Worm (Caenorhabditis elegans) whole organism, young adult: ENCODE measurements around the gene srh-243.

Source experiments
- B0261.1 ChIP-seq: sonication (generic microtip); optimal IDR thresholded peaks from 2 replicates; lab custom pipeline; 2016; ENCODE audit warnings: mild to moderate bottlenecking, missing genetic modification characterization, moderate library complexity, missing compliant biosample characterization
- F23B12.7 ChIP-seq: sonication (generic microtip); optimal IDR thresholded peaks from 2 replicates; lab custom pipeline; 2017; ENCODE audit warnings: missing genetic modification characterization, mild to moderate bottlenecking, missing compliant biosample characterization, antibody characterized with exemption, moderate library complexity; ENCODE audit not compliant: insufficient read depth
- F37B4.10 ChIP-seq: fragments of 200-800 bp; sonication (Bioruptor generic); IDR thresholded peaks from 2 replicates; pipeline ENCODE4 v1.3.6; 2022; ENCODE audit warnings: missing genetic modification characterization, missing compliant biosample characterization
- F57A8.1 ChIP-seq: fragments of 200-800 bp; sonication (Bioruptor generic); optimal IDR thresholded peaks from 2 replicates; lab custom pipeline; 2018; ENCODE audit warnings: mild to moderate bottlenecking, missing genetic modification characterization, moderate library complexity, missing compliant biosample characterization
- Y53F4B.3 ChIP-seq: fragments of 200-800 bp; sonication (Bioruptor generic); IDR thresholded peaks from 2 replicates; pipeline ENCODE4 v1.3.6; 2022; ENCODE audit warnings: missing genetic modification reagents, missing genetic modification characterization, missing compliant biosample characterization
- Y56A3A.18 ChIP-seq: fragments of 200-800 bp; sonication (Bioruptor generic); IDR thresholded peaks from 2 replicates; pipeline ENCODE4 v1.3.6; 2022; ENCODE audit warnings: missing genetic modification reagents, missing genetic modification characterization, missing compliant biosample characterization
- attf-3 ChIP-seq: fragments of 200-800 bp; sonication (Bioruptor generic); conservative IDR thresholded peaks from 2 replicates; pipeline ENCODE4 v1.3.6; 2022; ENCODE audit warnings: missing genetic modification reagents, missing genetic modification characterization, missing compliant biosample characterization
- bed-2 ChIP-seq: fragments of 200-800 bp; sonication (Bioruptor generic); IDR thresholded peaks from 2 replicates; pipeline ENCODE4 v1.3.6; 2022; ENCODE audit warnings: missing genetic modification reagents, missing genetic modification characterization, missing compliant biosample characterization
- ccch-3 ChIP-seq: fragments of 200-800 bp; sonication (Bioruptor generic); optimal IDR thresholded peaks from 2 replicates; lab custom pipeline; 2018; ENCODE audit warnings: mild to moderate bottlenecking, missing genetic modification characterization, missing compliant biosample characterization
- ceh-91 ChIP-seq: fragments of 200-800 bp; sonication (Bioruptor generic); IDR thresholded peaks from 2 replicates; pipeline ENCODE4 v1.3.6; 2022; ENCODE audit warnings: missing genetic modification reagents, missing genetic modification characterization, missing compliant biosample characterization
- dox-1 ChIP-seq: fragments of 200-800 bp; sonication (Bioruptor generic); IDR thresholded peaks from 2 replicates; pipeline ENCODE4 v1.3.6; 2022; ENCODE audit warnings: missing genetic modification reagents, missing genetic modification characterization, missing compliant biosample characterization
- efl-1 ChIP-seq: fragments of 150-350 bp; optimal IDR thresholded peaks from 2 replicates; lab custom pipeline; 2014; ENCODE audit warnings: missing biosample characterization, missing genetic modification reagents, missing genetic modification characterization
- egl-18 ChIP-seq: fragments of 200-800 bp; sonication (Bioruptor generic); IDR thresholded peaks from 2 replicates; pipeline ENCODE4 v1.3.6; 2022; ENCODE audit warnings: missing genetic modification reagents, missing genetic modification characterization, missing compliant biosample characterization
- fkh-3 ChIP-seq: sonication (generic microtip); optimal IDR thresholded peaks from 2 replicates; lab custom pipeline; 2016; ENCODE audit warnings: mild to moderate bottlenecking, missing genetic modification characterization, missing compliant biosample characterization
- gei-17 ChIP-seq: fragments of 200-800 bp; sonication (Bioruptor generic); optimal IDR thresholded peaks from 2 replicates; lab custom pipeline; 2018; ENCODE audit warnings: mild to moderate bottlenecking, missing genetic modification characterization, missing compliant biosample characterization
- hlh-26 ChIP-seq: fragments of 200-800 bp; sonication (Bioruptor generic); conservative IDR thresholded peaks from 2 replicates; pipeline ENCODE4 v1.3.6; 2022; ENCODE audit warnings: missing genetic modification reagents, missing genetic modification characterization, missing compliant biosample characterization
- let-526 ChIP-seq: fragments of 200-800 bp; sonication (Bioruptor generic); IDR thresholded peaks from 2 replicates; pipeline ENCODE4 v1.3.6; 2022; ENCODE audit warnings: missing genetic modification reagents, missing genetic modification characterization, missing compliant biosample characterization
- let-607 ChIP-seq, 2 experiments: fragments of 200-800 bp in 1 of 2; sonication (Bioruptor generic) in 1 of 2; sonication (generic microtip) in 1 of 2; optimal IDR thresholded peaks; 2 replicates each; lab custom pipeline; 2016 to 2018; ENCODE audit warnings: mild to moderate bottlenecking in 2 of 2, missing compliant biosample characterization in 2 of 2, missing genetic modification characterization in 2 of 2, moderate library complexity in 2 of 2, missing genotype in 1 of 2
- madf-10 ChIP-seq: sonication (generic microtip); optimal IDR thresholded peaks from 2 replicates; lab custom pipeline; 2016; ENCODE audit warnings: mild to moderate bottlenecking, missing genetic modification characterization, missing compliant biosample characterization
- madf-3 ChIP-seq: fragments of 200-800 bp; sonication (Bioruptor generic); IDR thresholded peaks from 2 replicates; pipeline ENCODE4 v1.3.6; 2022; ENCODE audit warnings: missing genetic modification reagents, missing genetic modification characterization, missing compliant biosample characterization
- mcd-1 ChIP-seq: fragments of 200-800 bp; sonication (Bioruptor generic); IDR thresholded peaks from 2 replicates; pipeline ENCODE4 v1.3.6; 2022; ENCODE audit warnings: missing genetic modification reagents, missing genetic modification characterization, missing compliant biosample characterization
- mes-4 ChIP-seq: sonication (generic microtip); optimal IDR thresholded peaks from 2 replicates; lab custom pipeline; 2016; ENCODE audit warnings: missing genotype, missing genetic modification characterization, missing compliant biosample characterization
- nfya-1 ChIP-seq: sonication (generic microtip); optimal IDR thresholded peaks from 2 replicates; lab custom pipeline; 2017; ENCODE audit warnings: antibody characterized with exemption, missing compliant biosample characterization, missing genetic modification characterization, borderline replicate concordance; ENCODE audit not compliant: insufficient read depth
- nfya-2 ChIP-seq: fragments of 200-800 bp; sonication (Bioruptor generic); IDR thresholded peaks from 2 replicates; pipeline ENCODE4 v1.3.6; 2022; ENCODE audit warnings: missing genetic modification reagents, missing genetic modification characterization, missing compliant biosample characterization
- nfyb-1 ChIP-seq: fragments of 200-800 bp; sonication (Bioruptor generic); IDR thresholded peaks from 2 replicates; pipeline ENCODE4 v1.3.6; 2022; ENCODE audit warnings: missing genetic modification reagents, missing genetic modification characterization, missing compliant biosample characterization
- nhr-120 ChIP-seq: fragments of 200-800 bp; sonication (Bioruptor generic); IDR thresholded peaks from 2 replicates; pipeline ENCODE4 v1.3.6; 2022; ENCODE audit warnings: missing genetic modification characterization, missing compliant biosample characterization
- nhr-27 ChIP-seq: fragments of 200-800 bp; sonication (Bioruptor generic); optimal IDR thresholded peaks from 2 replicates; lab custom pipeline; 2018; ENCODE audit warnings: mild to moderate bottlenecking, missing genetic modification characterization, moderate library complexity, missing compliant biosample characterization
- nhr-80 ChIP-seq: sonication (generic microtip); optimal IDR thresholded peaks from 2 replicates; lab custom pipeline; 2016; ENCODE audit warnings: missing genetic modification characterization, missing compliant biosample characterization
- pbrm-1 ChIP-seq: fragments of 200-800 bp; sonication (Bioruptor generic); IDR thresholded peaks from 2 replicates; pipeline ENCODE4 v1.3.6; 2022; ENCODE audit warnings: missing genetic modification reagents, missing genetic modification characterization, missing compliant biosample characterization
- pha-4 ChIP-seq: fragments of 150-350 bp; sonication (generic microtip); optimal IDR thresholded peaks from 2 replicates; lab custom pipeline; 2014; ENCODE audit warnings: missing biosample characterization, missing genetic modification reagents, missing genetic modification characterization
- rcor-1 ChIP-seq: fragments of 200-800 bp; sonication (Bioruptor generic); IDR thresholded peaks from 2 replicates; pipeline ENCODE4 v1.3.6; 2022; ENCODE audit warnings: missing genetic modification reagents, missing genetic modification characterization, missing compliant biosample characterization
- tbp1 ChIP-seq: fragments of 200-800 bp; sonication (Bioruptor generic); optimal IDR thresholded peaks from 2 replicates; lab custom pipeline; 2018; ENCODE audit warnings: mild to moderate bottlenecking, missing genetic modification characterization, missing compliant biosample characterization
- unc-62 ChIP-seq: fragments of 150-350 bp; optimal IDR thresholded peaks from 2 replicates; lab custom pipeline; 2014; ENCODE audit warnings: missing biosample characterization, missing genetic modification reagents, missing genetic modification characterization
- xnd-1 ChIP-seq: sonication (generic microtip); optimal IDR thresholded peaks from 2 replicates; lab custom pipeline; 2016; ENCODE audit warnings: missing genotype, missing genetic modification reagents, missing genetic modification characterization, missing compliant biosample characterization
- ztf-18 ChIP-seq: sonication (generic microtip); optimal IDR thresholded peaks from 2 replicates; lab custom pipeline; 2016; ENCODE audit warnings: missing genotype, mild to moderate bottlenecking, missing genetic modification characterization, missing compliant biosample characterization
- ztf-28 ChIP-seq: fragments of 200-800 bp; sonication (Bioruptor generic); IDR thresholded peaks from 2 replicates; pipeline ENCODE4 v1.3.6; 2022; ENCODE audit warnings: missing genetic modification reagents, missing genetic modification characterization, missing compliant biosample characterization

Gene srh-243

DNA sequence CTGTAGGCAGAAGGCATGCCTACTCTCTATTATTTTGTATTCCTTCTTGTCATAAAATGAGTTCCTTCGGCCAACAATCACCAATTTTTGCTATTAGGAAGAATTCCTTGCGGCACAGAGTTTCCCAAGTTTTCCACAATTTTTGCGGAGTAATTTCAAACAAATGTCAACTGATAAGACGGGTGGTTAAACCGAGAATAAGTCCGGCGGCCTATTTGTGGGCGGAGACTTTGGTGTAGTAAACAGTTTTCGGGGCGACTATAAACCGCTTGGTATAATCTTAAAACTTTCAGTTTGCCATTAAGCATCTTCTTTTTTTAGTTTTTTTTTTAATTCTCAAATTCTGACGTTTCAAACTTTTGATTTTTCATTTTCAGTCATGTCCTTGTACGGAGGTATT, 10.8 kb downstream of the srh-243 start, which contains the start of gene ifc-1:
Gene ifc-1 (plus strand): TSS at position 378 of the 400 bp plus-strand sequence.
- TF ChIP-seq nhr-27 (tag; lab: Kevin White, UChicago) (no peak), mes-4 (tag; lab: Kevin White, UChicago) (no peak), madf-10 (tag; lab: Kevin White, UChicago) (no peak), nhr-80 (no peak), fkh-3 (tag; lab: Kevin White, UChicago) (no peak), dox-1 (no peak), rcor-1 (GFP tag; lab: Robert Waterston, UW) (no peak), let-607 (tag; optimal IDR thresholded peaks at IDR 0.05; lab: Kevin White, UChicago) (no peak), hlh-26 (no peak)
- TF ChIP-seq, all 124 proteins: peak for 0

- TF ChIP-seq nhr-80 (peak; percentile 23), Y53F4B.3 (no peak), pha-4 (tag; lab: Kevin White, UChicago) (peak; percentile 34)
Observed at ce11 chrV:2881565-2881964, 11.3 kb downstream of the srh-243 start.

ce11 chrV:2883097-2883496, 12.9 kb downstream of the srh-243 start:
- no peak for TF ChIP-seq unc-62 (GFP tag; lab: Kevin White, UChicago)
- peak; percentile 96; the same call in 1 of the 2 replicates for TF ChIP-seq F37B4.10 (GFP tag; lab: Robert Waterston, UW)
- no peak for TF ChIP-seq gei-17 (GFP tag; lab: Kevin White, UChicago)
- no peak for TF ChIP-seq efl-1 (GFP tag; lab: Kevin White, UChicago)
- TF ChIP-seq egl-18 (GFP tag; lab: Robert Waterston, UW): no peak
- no peak for TF ChIP-seq bed-2
- TF ChIP-seq madf-3 (GFP tag; lab: Robert Waterston, UW): 0 out of 2 replicates have a peak, but pooled peaks have one; percentile 41
- TF ChIP-seq ztf-18 (tag; lab: Kevin White, UChicago): no peak
- no peak for TF ChIP-seq mcd-1

- TF ChIP-seq nfya-2 (GFP tag; lab: Robert Waterston, UW) (no peak), Y56A3A.18 (GFP tag; lab: Robert Waterston, UW) (no peak), ccch-3 (GFP tag; lab: Kevin White, UChicago) (no peak), madf-10 (tag; lab: Kevin White, UChicago) (no peak), let-526 (GFP tag; lab: Robert Waterston, UW) (no peak), F57A8.1 (GFP tag; lab: Kevin White, UChicago) (no peak), unc-62 (GFP tag; lab: Kevin White, UChicago) (no peak), B0261.1 (tag; lab: Kevin White, UChicago) (no peak)
Observed at ce11 chrV:2884411-2884810, 14.2 kb downstream of the srh-243 start, which contains the start of gene sre-24. Gene sre-24, plus strand, starts transcription at chrV:2884711.

ce11 chrV:2888265-2888664, 18.0 kb downstream of the srh-243 start:
- no peak for TF ChIP-seq F57A8.1 (GFP tag; lab: Kevin White, UChicago)
- no peak for TF ChIP-seq nfya-1 (tag; lab: Kevin White, UChicago)
- TF ChIP-seq bed-2: no peak
- TF ChIP-seq pha-4 (tag; lab: Kevin White, UChicago): no peak
- TF ChIP-seq ztf-28 (GFP tag; lab: Robert Waterston, UW): no peak
- no peak for TF ChIP-seq tbp1
- TF ChIP-seq attf-3: no peak
- TF ChIP-seq F23B12.7 (tag; lab: Kevin White, UChicago): no peak
- TF ChIP-seq xnd-1 (tag; lab: Kevin White, UChicago): no peak
- no peak for TF ChIP-seq nhr-120 (GFP tag; lab: Robert Waterston, UW)
- no peak for TF ChIP-seq nfyb-1 (GFP tag; lab: Robert Waterston, UW)
- TF ChIP-seq ceh-91: no peak
- TF ChIP-seq pbrm-1 (GFP tag; lab: Robert Waterston, UW): no peak
